Worm (Caenorhabditis elegans) whole organism, young adult: ENCODE data around the gene M106.7.

ENCODE experiments used
- B0019.2 ChIP-seq: fragments of 200-800 bp; sonication (Bioruptor generic); conservative IDR thresholded peaks from 2 replicates; pipeline ENCODE4 v1.3.6; 2022; ENCODE audit warnings: missing genetic modification reagents, missing genetic modification characterization, missing compliant biosample characterization
- B0261.1 ChIP-seq: sonication (generic microtip); optimal IDR thresholded peaks from 2 replicates; lab custom pipeline; 2016; ENCODE audit warnings: mild to moderate bottlenecking, missing genetic modification characterization, moderate library complexity, missing compliant biosample characterization
- C17E4.6 ChIP-seq: fragments of 200-800 bp; sonication (Bioruptor generic); IDR thresholded peaks from 2 replicates; pipeline ENCODE4 v1.3.6; 2022; ENCODE audit warnings: missing genetic modification reagents, missing genetic modification characterization, missing compliant biosample characterization
- D2030.7 ChIP-seq: fragments of 200-800 bp; sonication (Bioruptor generic); IDR thresholded peaks from 2 replicates; pipeline ENCODE4 v1.3.6; 2022; ENCODE audit warnings: missing genetic modification reagents, missing genetic modification characterization, missing compliant biosample characterization
- F33H1.4 ChIP-seq: fragments of 200-800 bp; sonication (Bioruptor generic); IDR thresholded peaks from 2 replicates; pipeline ENCODE4 v1.3.6; 2022; ENCODE audit warnings: missing genetic modification reagents, missing genetic modification characterization, missing compliant biosample characterization
- F55B11.4 ChIP-seq: sonication (generic microtip); optimal IDR thresholded peaks from 2 replicates; lab custom pipeline; 2016; ENCODE audit warnings: missing compliant biosample characterization, missing genetic modification characterization, borderline replicate concordance; ENCODE audit not compliant: insufficient read depth
- K11D2.4 ChIP-seq: fragments of 200-800 bp; sonication (Bioruptor generic); IDR thresholded peaks from 2 replicates; pipeline ENCODE4 v1.3.6; 2022; ENCODE audit warnings: missing genetic modification reagents, missing genetic modification characterization, missing compliant biosample characterization
- T26A5.8 ChIP-seq: sonication (generic microtip); optimal IDR thresholded peaks from 2 replicates; lab custom pipeline; 2016; ENCODE audit warnings: missing genetic modification characterization, missing compliant biosample characterization
- Y56A3A.18 ChIP-seq: fragments of 200-800 bp; sonication (Bioruptor generic); IDR thresholded peaks from 2 replicates; pipeline ENCODE4 v1.3.6; 2022; ENCODE audit warnings: missing genetic modification reagents, missing genetic modification characterization, missing compliant biosample characterization
- Y95B8A.8 ChIP-seq: fragments of 200-800 bp; sonication (Bioruptor generic); IDR thresholded peaks from 2 replicates; pipeline ENCODE4 v1.3.6; 2022; ENCODE audit warnings: missing genetic modification reagents, missing genetic modification characterization, missing compliant biosample characterization
- aptf-3 ChIP-seq: fragments of 200-800 bp; sonication (Bioruptor generic); IDR thresholded peaks from 2 replicates; pipeline ENCODE4 v1.3.6; 2022; ENCODE audit warnings: missing genetic modification characterization, missing compliant biosample characterization
- atf-7 ChIP-seq: sonication (generic microtip); optimal IDR thresholded peaks from 2 replicates; lab custom pipeline; 2017; ENCODE audit warnings: mild to moderate bottlenecking, missing genetic modification characterization, missing compliant biosample characterization
- attf-5 ChIP-seq: fragments of 200-800 bp; sonication (Bioruptor generic); optimal IDR thresholded peaks from 2 replicates; lab custom pipeline; 2018; ENCODE audit warnings: mild to moderate bottlenecking, missing genetic modification characterization, missing compliant biosample characterization
- ccch-3 ChIP-seq: fragments of 200-800 bp; sonication (Bioruptor generic); optimal IDR thresholded peaks from 2 replicates; lab custom pipeline; 2018; ENCODE audit warnings: mild to moderate bottlenecking, missing genetic modification characterization, missing compliant biosample characterization
- cebp-2 ChIP-seq: fragments of 200-800 bp; sonication (Bioruptor generic); IDR thresholded peaks from 2 replicates; pipeline ENCODE4 v1.3.6; 2022; ENCODE audit warnings: missing genetic modification characterization, missing compliant biosample characterization
- ceh-100 ChIP-seq: fragments of 200-800 bp; sonication (Bioruptor generic); IDR thresholded peaks from 2 replicates; pipeline ENCODE4 v1.3.6; 2022; ENCODE audit warnings: missing genetic modification reagents, missing genetic modification characterization, missing compliant biosample characterization
- ceh-27 ChIP-seq: fragments of 200-800 bp; sonication (Bioruptor generic); optimal IDR thresholded peaks from 2 replicates; lab custom pipeline; 2018; ENCODE audit warnings: mild to moderate bottlenecking, missing genetic modification characterization, moderate library complexity, missing compliant biosample characterization
- ceh-58 ChIP-seq: fragments of 200-800 bp; sonication (Bioruptor generic); IDR thresholded peaks from 2 replicates; pipeline ENCODE4 v1.3.6; 2022; ENCODE audit warnings: missing genetic modification characterization, missing compliant biosample characterization
- die-1 ChIP-seq: sonication (generic microtip); optimal IDR thresholded peaks from 2 replicates; lab custom pipeline; 2016; ENCODE audit warnings: missing genotype, mild to moderate bottlenecking, missing genetic modification characterization, missing compliant biosample characterization
- dox-1 ChIP-seq: fragments of 200-800 bp; sonication (Bioruptor generic); IDR thresholded peaks from 2 replicates; pipeline ENCODE4 v1.3.6; 2022; ENCODE audit warnings: missing genetic modification reagents, missing genetic modification characterization, missing compliant biosample characterization
- dpl-1 ChIP-seq: fragments of 150-350 bp; optimal IDR thresholded peaks from 2 replicates; lab custom pipeline; 2014; ENCODE audit warnings: missing biosample characterization, missing genetic modification reagents, missing genetic modification characterization
- efl-1 ChIP-seq: fragments of 150-350 bp; optimal IDR thresholded peaks from 2 replicates; lab custom pipeline; 2014; ENCODE audit warnings: missing biosample characterization, missing genetic modification reagents, missing genetic modification characterization
- ets-4 ChIP-seq: fragments of 200-800 bp; sonication (Bioruptor generic); optimal IDR thresholded peaks from 2 replicates; lab custom pipeline; 2018; ENCODE audit warnings: mild to moderate bottlenecking, missing genetic modification characterization, missing compliant biosample characterization
- fkh-3 ChIP-seq: sonication (generic microtip); optimal IDR thresholded peaks from 2 replicates; lab custom pipeline; 2016; ENCODE audit warnings: mild to moderate bottlenecking, missing genetic modification characterization, missing compliant biosample characterization
- hlh-12 ChIP-seq: sonication (generic microtip); optimal IDR thresholded peaks from 2 replicates; lab custom pipeline; 2016; ENCODE audit warnings: missing genetic modification characterization, missing compliant biosample characterization
- hlh-26 ChIP-seq: fragments of 200-800 bp; sonication (Bioruptor generic); conservative IDR thresholded peaks from 2 replicates; pipeline ENCODE4 v1.3.6; 2022; ENCODE audit warnings: missing genetic modification reagents, missing genetic modification characterization, missing compliant biosample characterization
- lag-1 ChIP-seq: fragments of 200-800 bp; sonication (Bioruptor generic); IDR thresholded peaks from 2 replicates; pipeline ENCODE4 v1.3.6; 2022; ENCODE audit warnings: missing genetic modification reagents, missing genetic modification characterization, missing compliant biosample characterization
- let-607 ChIP-seq, 2 experiments: fragments of 200-800 bp in 1 of 2; sonication (Bioruptor generic) in 1 of 2; sonication (generic microtip) in 1 of 2; optimal IDR thresholded peaks; 2 replicates each; lab custom pipeline; 2016 to 2018; ENCODE audit warnings: mild to moderate bottlenecking in 2 of 2, missing compliant biosample characterization in 2 of 2, missing genetic modification characterization in 2 of 2, moderate library complexity in 2 of 2, missing genotype in 1 of 2
- lin-26 ChIP-seq: fragments of 200-800 bp; sonication (Bioruptor generic); IDR thresholded peaks from 2 replicates; pipeline ENCODE4 v1.3.6; 2022; ENCODE audit warnings: missing genetic modification reagents, missing genetic modification characterization, missing compliant biosample characterization
- lin-35 ChIP-seq, 3 experiments: fragments of 150-350 bp in 2 of 3; sonication (generic microtip) in 1 of 3; optimal IDR thresholded peaks; 2 replicates each; lab custom pipeline; 2014 to 2018; ENCODE audit warnings: missing biosample characterization in 3 of 3, missing genetic modification characterization in 3 of 3, missing genetic modification reagents in 3 of 3
- lsl-1 ChIP-seq: fragments of 200-800 bp; sonication (Bioruptor generic); optimal IDR thresholded peaks from 2 replicates; lab custom pipeline; 2018; ENCODE audit warnings: mild to moderate bottlenecking, missing genetic modification characterization, moderate library complexity, missing compliant biosample characterization
- lsy-27 ChIP-seq: sonication (generic microtip); optimal IDR thresholded peaks from 2 replicates; lab custom pipeline; 2017; ENCODE audit warnings: missing genetic modification characterization, mild to moderate bottlenecking, missing compliant biosample characterization, antibody characterized with exemption, missing genotype, borderline replicate concordance; ENCODE audit not compliant: insufficient read depth
- madf-6 ChIP-seq: fragments of 200-800 bp; sonication (Bioruptor generic); IDR thresholded peaks from 2 replicates; pipeline ENCODE4 v1.3.6; 2022; ENCODE audit warnings: missing genetic modification reagents, missing genetic modification characterization, missing compliant biosample characterization
- nfyb-1 ChIP-seq: fragments of 200-800 bp; sonication (Bioruptor generic); IDR thresholded peaks from 2 replicates; pipeline ENCODE4 v1.3.6; 2022; ENCODE audit warnings: missing genetic modification reagents, missing genetic modification characterization, missing compliant biosample characterization
- nhr-120 ChIP-seq: fragments of 200-800 bp; sonication (Bioruptor generic); IDR thresholded peaks from 2 replicates; pipeline ENCODE4 v1.3.6; 2022; ENCODE audit warnings: missing genetic modification characterization, missing compliant biosample characterization
- nhr-27 ChIP-seq: fragments of 200-800 bp; sonication (Bioruptor generic); optimal IDR thresholded peaks from 2 replicates; lab custom pipeline; 2018; ENCODE audit warnings: mild to moderate bottlenecking, missing genetic modification characterization, moderate library complexity, missing compliant biosample characterization
- nhr-80 ChIP-seq: sonication (generic microtip); optimal IDR thresholded peaks from 2 replicates; lab custom pipeline; 2016; ENCODE audit warnings: missing genetic modification characterization, missing compliant biosample characterization
- nhr-90 ChIP-seq: sonication (generic microtip); optimal IDR thresholded peaks from 2 replicates; lab custom pipeline; 2016; ENCODE audit warnings: missing genotype, mild to moderate bottlenecking, missing genetic modification characterization, missing compliant biosample characterization
- rec-8 ChIP-seq, 2 experiments: sonication (generic microtip); optimal IDR thresholded peaks; 2 replicates each; lab custom pipeline; 2016; ENCODE audit warnings: mild to moderate bottlenecking in 2 of 2, missing genetic modification characterization in 2 of 2, missing genetic modification reagents in 2 of 2, missing genotype in 2 of 2, missing biosample characterization in 1 of 2, missing compliant biosample characterization in 1 of 2, moderate library complexity in 1 of 2
- snpc-1.1 ChIP-seq: sonication (generic microtip); optimal IDR thresholded peaks from 2 replicates; lab custom pipeline; 2017; ENCODE audit warnings: missing genetic modification characterization, mild to moderate bottlenecking, missing compliant biosample characterization, antibody characterized with exemption, moderate library complexity, missing genotype, missing genetic modification reagents; ENCODE audit not compliant: insufficient read depth
- snpc-1.3 ChIP-seq: sonication (generic microtip); optimal IDR thresholded peaks from 2 replicates; lab custom pipeline; 2017; ENCODE audit warnings: missing genetic modification characterization, mild to moderate bottlenecking, missing compliant biosample characterization, antibody characterized with exemption, moderate library complexity, missing genotype, missing genetic modification reagents; ENCODE audit not compliant: insufficient read depth
- snpc-4 ChIP-seq, 5 experiments: fragments of 150-350 bp in 1 of 5; sonication (generic microtip) in 4 of 5; optimal IDR thresholded peaks; 2 replicates each; lab custom pipeline; 2014 to 2018; ENCODE audit warnings: missing genetic modification characterization in 5 of 5, missing biosample characterization in 3 of 5, antibody characterized with exemption in 2 of 5, mild to moderate bottlenecking in 2 of 5, missing compliant biosample characterization in 2 of 5, missing genotype in 2 of 5, moderate library complexity in 2 of 5, missing genetic modification reagents in 1 of 5
- unc-62 ChIP-seq: fragments of 150-350 bp; optimal IDR thresholded peaks from 2 replicates; lab custom pipeline; 2014; ENCODE audit warnings: missing biosample characterization, missing genetic modification reagents, missing genetic modification characterization
- xnd-1 ChIP-seq: sonication (generic microtip); optimal IDR thresholded peaks from 2 replicates; lab custom pipeline; 2016; ENCODE audit warnings: missing genotype, missing genetic modification reagents, missing genetic modification characterization, missing compliant biosample characterization
- zim-3 ChIP-seq: sonication (generic microtip); optimal IDR thresholded peaks from 2 replicates; lab custom pipeline; 2017; ENCODE audit warnings: mild to moderate bottlenecking, missing genetic modification characterization, moderate library complexity, missing compliant biosample characterization
- ztf-25 ChIP-seq: fragments of 200-800 bp; sonication (Bioruptor generic); IDR thresholded peaks from 2 replicates; pipeline ENCODE4 v1.3.6; 2022; ENCODE audit warnings: missing genetic modification reagents, missing genetic modification characterization, missing compliant biosample characterization
- ztf-26 ChIP-seq: sonication (generic microtip); optimal IDR thresholded peaks from 2 replicates; lab custom pipeline; 2017; ENCODE audit warnings: missing genetic modification characterization, missing compliant biosample characterization
- ztf-28 ChIP-seq: fragments of 200-800 bp; sonication (Bioruptor generic); IDR thresholded peaks from 2 replicates; pipeline ENCODE4 v1.3.6; 2022; ENCODE audit warnings: missing genetic modification reagents, missing genetic modification characterization, missing compliant biosample characterization

The M106.7 gene

DNA sequence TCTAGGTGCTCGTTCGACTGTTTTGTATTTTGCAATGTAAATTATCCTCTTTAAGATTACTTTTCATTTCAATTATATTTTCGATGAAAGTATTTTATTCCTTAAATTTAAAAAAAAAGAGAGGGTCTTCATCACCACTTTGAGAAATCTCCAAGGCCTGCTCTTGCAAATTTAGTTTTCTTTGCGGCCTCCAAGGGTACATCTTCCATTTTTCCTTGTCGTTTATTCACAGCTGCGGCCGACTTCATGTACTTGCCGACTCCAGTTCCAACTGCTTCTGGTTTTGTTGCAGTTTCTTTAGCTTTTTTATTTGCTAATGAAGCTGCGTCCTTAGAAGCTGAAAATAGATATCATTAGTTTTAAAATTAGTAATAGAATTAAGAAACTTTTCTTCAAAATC, 13.7 kb upstream of the M106.7 start (continued):
- TF ChIP-seq ztf-25 = 0 out of 2 replicates have a peak, but pooled peaks have one; percentile 66
- TF ChIP-seq lin-35 (GFP tag; optimal IDR thresholded peaks at IDR 0.05; lab: Kevin White, UChicago) = no peak
- TF ChIP-seq dpl-1 (GFP tag; lab: Kevin White, UChicago) = no peak
- no peak for TF ChIP-seq F55B11.4 (tag; lab: Kevin White, UChicago)
- no peak for TF ChIP-seq ztf-28 (GFP tag; lab: Robert Waterston, UW)
- no peak for TF ChIP-seq nhr-90 (tag; lab: Kevin White, UChicago)
- TF ChIP-seq aptf-3 (GFP tag; lab: Robert Waterston, UW) = no peak
- TF ChIP-seq nhr-27 (tag; lab: Kevin White, UChicago) = no peak
- no peak for TF ChIP-seq fkh-3 (tag; lab: Kevin White, UChicago)
- no peak for TF ChIP-seq ceh-100 (GFP tag; lab: Robert Waterston, UW)
- no peak for TF ChIP-seq ccch-3 (GFP tag; lab: Kevin White, UChicago)
- TF ChIP-seq lsy-27 (tag; lab: Kevin White, UChicago) = no peak
- no peak for TF ChIP-seq lin-26 (GFP tag; lab: Robert Waterston, UW)
- TF ChIP-seq madf-6 (GFP tag; lab: Robert Waterston, UW) = peak; percentile 49; the same call in 1 of the 2 replicates
- TF ChIP-seq snpc-1.3 (tag; lab: Kevin White, UChicago) = no peak
- no peak for TF ChIP-seq hlh-26 (GFP tag; lab: Robert Waterston, UW)
- TF ChIP-seq ceh-27 (GFP tag; lab: Kevin White, UChicago) = no peak
- no peak for TF ChIP-seq nhr-120
- TF ChIP-seq T26A5.8 (tag; lab: Kevin White, UChicago) = no peak
- TF ChIP-seq xnd-1 = no peak
- TF ChIP-seq lag-1 (GFP tag; lab: Robert Waterston, UW) = no peak
- no peak for TF ChIP-seq D2030.7 (GFP tag; lab: Robert Waterston, UW)
- no peak for TF ChIP-seq ztf-26 (tag; lab: Kevin White, UChicago)
- TF ChIP-seq Y56A3A.18 = no peak
- no peak for TF ChIP-seq B0261.1 (tag; lab: Kevin White, UChicago)
- peak; percentile 25 for TF ChIP-seq snpc-4 (GFP tag; optimal IDR thresholded peaks at IDR 0.05; lab: Kevin White, UChicago)
- TF ChIP-seq snpc-4 (tag; optimal IDR thresholded peaks at IDR 0.05; lab: Kevin White, UChicago) = no peak
- peak; percentile 6 for TF ChIP-seq atf-7 (tag; lab: Kevin White, UChicago)
- TF ChIP-seq Y95B8A.8 (GFP tag; lab: Robert Waterston, UW) = peak; percentile 13; the same call in 1 of the 2 replicates
- TF ChIP-seq dox-1 = no peak
- TF ChIP-seq rec-8 (tag; optimal IDR thresholded peaks at IDR 0.05; lab: Kevin White, UChicago) = no peak
- no peak for TF ChIP-seq B0019.2
- no peak for TF ChIP-seq die-1
- TF ChIP-seq cebp-2 (GFP tag; lab: Robert Waterston, UW) = no peak
- no peak for TF ChIP-seq unc-62 (GFP tag; lab: Kevin White, UChicago)
- no peak for TF ChIP-seq ets-4 (GFP tag; lab: Kevin White, UChicago)
- TF ChIP-seq snpc-1.1 (tag; lab: Kevin White, UChicago) = no peak
- no peak for TF ChIP-seq C17E4.6 (GFP tag; lab: Robert Waterston, UW)
- TF ChIP-seq hlh-12 = no peak
- no peak for TF ChIP-seq nhr-80 (tag; lab: Kevin White, UChicago)
- TF ChIP-seq efl-1 (GFP tag; lab: Kevin White, UChicago) = no peak
- TF ChIP-seq K11D2.4 (GFP tag; lab: Robert Waterston, UW) = no peak
- peak; percentile 42 for TF ChIP-seq F33H1.4 (GFP tag; lab: Robert Waterston, UW)
- 0 out of 2 replicates have a peak, but pooled peaks have one; percentile 20 for TF ChIP-seq nfyb-1 (GFP tag; lab: Robert Waterston, UW)
- no peak for TF ChIP-seq zim-3 (tag; lab: Kevin White, UChicago)
- TF ChIP-seq let-607 (tag; optimal IDR thresholded peaks at IDR 0.05; lab: Kevin White, UChicago) = no peak
- TF ChIP-seq ceh-58 (GFP tag; lab: Robert Waterston, UW) = peak; percentile 81; the same call in 1 of the 2 replicates
- no peak for TF ChIP-seq attf-5 (GFP tag; lab: Kevin White, UChicago)
- TF ChIP-seq lsl-1 (GFP tag; lab: Kevin White, UChicago) = no peak
